Worm (Caenorhabditis elegans): ENCODE data around the gene col-166.

- TF ChIP-seq aly-2 (tag; optimal IDR thresholded peaks at IDR 0.05): no peak
- TF ChIP-seq Y55F3AM.14 (GFP tag; optimal IDR thresholded peaks at IDR 0.05): no peak
- TF ChIP-seq unc-62 (GFP tag; optimal IDR thresholded peaks at IDR 0.05): no peak
- no peak for TF ChIP-seq ceh-16 (tag; optimal IDR thresholded peaks at IDR 0.05)
Measured at ce11 chrX:6254671-6255031, 25.2 kb upstream of the col-166 start.

All from whole organism, L2 larva.